Worm (Caenorhabditis elegans) whole organism, L3 larva: ENCODE results near the gene gon-14.

Experiments
- R02D3.7 ChIP-seq: fragments of 150-350 bp; optimal IDR thresholded peaks from 2 replicates; lab custom pipeline; 2014; ENCODE audit warnings: missing biosample characterization, missing genetic modification characterization
- ZK546.5 ChIP-seq: sonication (generic microtip); optimal IDR thresholded peaks from 2 replicates; lab custom pipeline; 2017; ENCODE audit warnings: missing biosample characterization, missing genetic modification characterization
- ama-1 ChIP-seq: fragments of 150-350 bp; optimal IDR thresholded peaks from 2 replicates; lab custom pipeline; 2018
- ceh-82 ChIP-seq: fragments of 150-350 bp; optimal IDR thresholded peaks from 2 replicates; lab custom pipeline; 2014; ENCODE audit warnings: missing biosample characterization, missing genetic modification characterization
- ceh-9 ChIP-seq: sonication (generic microtip); optimal IDR thresholded peaks from 2 replicates; lab custom pipeline; 2018; ENCODE audit warnings: missing biosample characterization, missing genetic modification characterization
- daf-12 ChIP-seq: fragments of 150-350 bp; optimal IDR thresholded peaks from 2 replicates; lab custom pipeline; 2014; ENCODE audit warnings: missing biosample characterization, missing genetic modification reagents, missing genetic modification characterization
- egl-27 ChIP-seq: sonication (generic microtip); optimal IDR thresholded peaks from 4 replicates; lab custom pipeline; 2017; ENCODE audit warnings: missing biosample characterization, missing genetic modification reagents, missing genetic modification characterization
- egl-5 ChIP-seq: fragments of 150-350 bp; optimal IDR thresholded peaks from 2 replicates; lab custom pipeline; 2017; ENCODE audit warnings: missing biosample characterization, missing genetic modification reagents, missing genetic modification characterization, inconsistent platforms
- elt-1 ChIP-seq: fragments of 150-350 bp; optimal IDR thresholded peaks from 2 replicates; lab custom pipeline; 2014; ENCODE audit warnings: missing biosample characterization, missing genetic modification characterization
- elt-2 ChIP-seq: sonication (generic microtip); optimal IDR thresholded peaks from 2 replicates; lab custom pipeline; 2016; ENCODE audit warnings: missing genetic modification reagents, mild to moderate bottlenecking, missing genetic modification characterization, missing compliant biosample characterization
- elt-3 ChIP-seq, 3 experiments: fragments of 150-350 bp in 1 of 3; sonication (generic microtip) in 2 of 3; optimal IDR thresholded peaks; 2 replicates in 2 of 3; 4 replicates in 1 of 3; lab custom pipeline; 2014 to 2017; ENCODE audit warnings: missing biosample characterization in 3 of 3, missing genetic modification characterization in 3 of 3
- eor-1 ChIP-seq, 2 experiments: fragments of 150-350 bp; optimal IDR thresholded peaks; 2 replicates each; lab custom pipeline; 2014 to 2018; ENCODE audit warnings: missing biosample characterization in 2 of 2, missing genetic modification characterization in 2 of 2
- fkh-10 ChIP-seq: sonication (generic microtip); optimal IDR thresholded peaks from 2 replicates; lab custom pipeline; 2017; ENCODE audit warnings: missing biosample characterization, missing genetic modification reagents, missing genetic modification characterization
- fkh-2 ChIP-seq: fragments of 150-350 bp; optimal IDR thresholded peaks from 2 replicates; lab custom pipeline; 2014; ENCODE audit warnings: missing biosample characterization, missing genetic modification reagents, missing genetic modification characterization
- fos-1 ChIP-seq: fragments of 150-350 bp; optimal IDR thresholded peaks from 2 replicates; lab custom pipeline; 2014; ENCODE audit warnings: missing biosample characterization, missing genetic modification characterization
- hmg-11 ChIP-seq: sonication (generic microtip); optimal IDR thresholded peaks from 2 replicates; lab custom pipeline; 2016; ENCODE audit warnings: missing genetic modification characterization, missing compliant biosample characterization
- jun-1 ChIP-seq: fragments of 150-350 bp; optimal IDR thresholded peaks from 2 replicates; lab custom pipeline; 2014; ENCODE audit warnings: missing biosample characterization, missing genetic modification reagents, missing genetic modification characterization
- lin-15B ChIP-seq: fragments of 150-350 bp; optimal IDR thresholded peaks from 2 replicates; lab custom pipeline; 2014; ENCODE audit warnings: missing biosample characterization, missing genetic modification characterization
- lin-39 ChIP-seq: fragments of 150-350 bp; optimal IDR thresholded peaks from 2 replicates; lab custom pipeline; 2018; ENCODE audit warnings: missing biosample characterization, missing genetic modification reagents, missing genetic modification characterization
- lsy-12 ChIP-seq: sonication (generic microtip); optimal IDR thresholded peaks from 2 replicates; lab custom pipeline; 2016; ENCODE audit warnings: mild to moderate bottlenecking, missing genetic modification characterization, missing compliant biosample characterization
- mdl-1 ChIP-seq: fragments of 150-350 bp; optimal IDR thresholded peaks from 2 replicates; lab custom pipeline; 2014; ENCODE audit warnings: missing biosample characterization, missing genetic modification characterization
- mml-1 ChIP-seq: fragments of 150-350 bp; sonication (generic microtip); optimal IDR thresholded peaks from 3 replicates; lab custom pipeline; 2014; ENCODE audit warnings: missing biosample characterization, missing genetic modification characterization
- nfya-1 ChIP-seq: sonication (generic microtip); optimal IDR thresholded peaks from 2 replicates; lab custom pipeline; 2017; ENCODE audit warnings: missing genetic modification characterization, mild to moderate bottlenecking, missing compliant biosample characterization, antibody characterized with exemption, moderate library complexity; ENCODE audit not compliant: insufficient read depth
- nhr-11 ChIP-seq: fragments of 150-350 bp; optimal IDR thresholded peaks from 2 replicates; lab custom pipeline; 2014; ENCODE audit warnings: missing biosample characterization, missing genetic modification characterization
- nhr-12 ChIP-seq: fragments of 150-350 bp; optimal IDR thresholded peaks from 2 replicates; lab custom pipeline; 2014; ENCODE audit warnings: missing biosample characterization, missing genetic modification characterization
- nhr-23 ChIP-seq: fragments of 150-350 bp; optimal IDR thresholded peaks from 2 replicates; lab custom pipeline; 2014; ENCODE audit warnings: missing biosample characterization, missing genetic modification reagents, missing genetic modification characterization
- nhr-237 ChIP-seq: fragments of 150-350 bp; optimal IDR thresholded peaks from 2 replicates; lab custom pipeline; 2014; ENCODE audit warnings: missing biosample characterization, missing genetic modification characterization
- nhr-25 ChIP-seq: sonication (generic microtip); optimal IDR thresholded peaks from 2 replicates; lab custom pipeline; 2017; ENCODE audit warnings: missing biosample characterization, missing genetic modification characterization
- nhr-43 ChIP-seq: sonication (generic microtip); optimal IDR thresholded peaks from 2 replicates; lab custom pipeline; 2016; ENCODE audit warnings: mild to moderate bottlenecking, missing genetic modification characterization, missing compliant biosample characterization; ENCODE audit not compliant: poor library complexity, severe bottlenecking
- nhr-67 ChIP-seq: fragments of 150-350 bp; optimal IDR thresholded peaks from 2 replicates; lab custom pipeline; 2014; ENCODE audit warnings: missing biosample characterization, missing genetic modification characterization
- pha-4 ChIP-seq: fragments of 150-350 bp; optimal IDR thresholded peaks from 2 replicates; lab custom pipeline; 2014; ENCODE audit warnings: missing biosample characterization, missing genetic modification reagents, missing genetic modification characterization
- pqm-1 ChIP-seq: fragments of 150-350 bp; optimal IDR thresholded peaks from 2 replicates; lab custom pipeline; 2017; ENCODE audit warnings: missing biosample characterization, missing genetic modification characterization, inconsistent platforms
- snpc-4 ChIP-seq: fragments of 150-350 bp; optimal IDR thresholded peaks from 2 replicates; lab custom pipeline; 2014; ENCODE audit warnings: missing biosample characterization, missing genetic modification characterization

The gon-14 gene

ce11 chrV:6656451-6657115, 45.6 kb upstream of the gon-14 start, which contains the start of gene snb-1 (continued):
- no peak for TF ChIP-seq ama-1 (lab: Kevin White, UChicago)
- no peak for TF ChIP-seq fkh-2 (tag; lab: Kevin White, UChicago)
- TF ChIP-seq eor-1 (tag; optimal IDR thresholded peaks at IDR 0.05; lab: Kevin White, UChicago): no peak
- TF ChIP-seq daf-12 (tag; lab: Kevin White, UChicago): no peak
- no peak for TF ChIP-seq mml-1
- peak; percentile 68 for TF ChIP-seq nfya-1 (tag; lab: Kevin White, UChicago)
- peak; percentile 80 for TF ChIP-seq nhr-25 (tag; lab: Kevin White, UChicago)
- no peak for TF ChIP-seq nhr-12 (tag; lab: Kevin White, UChicago)
- peak; percentile 6 for TF ChIP-seq snpc-4
- TF ChIP-seq elt-3 (tag; optimal IDR thresholded peaks at IDR 0.05; lab: Kevin White, UChicago): no peak
- peak; percentile 29 for TF ChIP-seq lin-39 (tag; lab: Kevin White, UChicago)
- peak; percentile 34 for TF ChIP-seq lsy-12 (tag; lab: Kevin White, UChicago)
- peak; percentile 42 for TF ChIP-seq jun-1 (tag; lab: Kevin White, UChicago)
- no peak for TF ChIP-seq hmg-11 (tag; lab: Kevin White, UChicago)
- TF ChIP-seq pha-4 (tag; lab: Kevin White, UChicago): peak; percentile 69
- peak; percentile 35 for TF ChIP-seq egl-5
- no peak for TF ChIP-seq fkh-10 (GFP tag; lab: Kevin White, UChicago)
- no peak for TF ChIP-seq nhr-67 (tag; lab: Kevin White, UChicago)
- TF ChIP-seq pqm-1: peak; percentile 54

DNA sequence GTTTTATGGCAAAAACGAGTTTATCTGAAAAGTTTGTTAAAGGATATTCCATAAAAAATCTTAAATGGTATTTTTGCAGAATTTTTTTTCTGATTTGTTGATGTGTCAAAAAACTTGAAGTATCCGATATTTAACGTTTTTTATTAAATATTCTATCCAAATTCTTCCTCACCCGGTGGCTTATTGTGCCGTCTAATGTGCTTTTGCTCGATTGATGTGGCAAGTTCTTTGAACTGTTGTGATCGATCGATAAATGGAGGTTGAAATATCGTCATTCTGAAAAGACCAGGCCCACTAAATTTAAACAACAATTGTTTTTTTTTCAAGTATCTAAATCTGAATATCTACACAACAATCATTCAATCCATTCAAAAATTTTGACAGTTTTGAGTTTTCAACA, 44.2 kb upstream of the gon-14 start, which contains the start of gene syx-18:
TSS of gene syx-18 (minus strand) at position 276 of the 400 bp plus-strand sequence.
- no peak for TF ChIP-seq eor-1 (tag; optimal IDR thresholded peaks at IDR 0.05; lab: Kevin White, UChicago)
- no peak for TF ChIP-seq fkh-2 (tag; lab: Kevin White, UChicago)
- no peak for TF ChIP-seq nhr-67 (tag; lab: Kevin White, UChicago)
- peak; percentile 62 for TF ChIP-seq ama-1 (lab: Kevin White, UChicago)
- TF ChIP-seq mml-1: no peak

- no peak for TF ChIP-seq fkh-10 (GFP tag; lab: Kevin White, UChicago)
These were observed 41.1 kb upstream of the gon-14 start, which contains the start of gene T10H9.8 for ce11 chrV:6652051-6652450. TSS of gene T10H9.8 (plus strand) at chrV:6652351.

DNA sequence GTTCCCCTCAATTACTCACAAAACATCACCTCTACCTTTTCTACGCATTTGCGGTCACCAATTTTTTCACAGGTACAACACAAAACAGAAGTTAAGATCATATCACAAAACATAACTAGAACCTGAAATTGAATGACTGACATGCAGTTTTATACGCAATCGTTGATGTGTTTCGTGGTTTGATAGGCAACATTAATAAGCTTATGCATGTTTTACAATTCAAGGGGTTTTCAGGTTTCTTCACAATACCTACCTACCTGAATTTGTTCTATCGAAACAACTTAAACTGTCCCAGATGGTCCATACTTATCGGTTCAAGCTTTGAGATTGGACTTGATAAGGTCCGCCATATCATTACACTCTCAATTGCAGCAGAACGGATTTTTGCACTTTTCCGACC, 39.5 kb upstream of the gon-14 start:
- TF ChIP-seq elt-3 (tag; optimal IDR thresholded peaks at IDR 0.05; lab: Kevin White, UChicago) (no peak), R02D3.7 (tag; lab: Kevin White, UChicago) (no peak), nfya-1 (tag; lab: Kevin White, UChicago) (no peak), mml-1 (no peak), nhr-11 (tag; lab: Kevin White, UChicago) (no peak), eor-1 (tag; optimal IDR thresholded peaks at IDR 0.05; lab: Kevin White, UChicago) (no peak)

DNA sequence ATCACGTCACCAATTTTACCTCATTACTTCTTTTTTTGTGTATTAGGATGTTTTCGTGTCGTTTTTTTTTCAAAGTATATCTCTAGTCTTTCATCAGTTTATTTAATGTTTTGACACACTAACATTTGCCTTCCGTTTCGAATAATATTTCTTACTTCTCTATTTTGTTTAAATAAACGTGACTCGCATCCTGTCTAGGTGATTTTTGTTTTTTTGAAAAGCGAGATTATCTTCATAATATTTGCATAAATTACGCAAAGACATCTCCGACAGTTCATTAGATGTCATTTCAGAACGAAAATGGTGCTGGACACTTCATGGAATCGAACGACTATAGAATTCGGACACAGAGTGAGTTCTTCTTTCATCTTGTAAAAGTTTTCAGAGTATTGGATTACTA, 38.4 kb upstream of the gon-14 start, which contains the start of gene T10H9.1:
TSS of gene T10H9.1 (plus strand) at position 301 of the 400 bp plus-strand sequence.
- no peak for TF ChIP-seq mdl-1 (tag; lab: Kevin White, UChicago)
- TF ChIP-seq ceh-9 (tag; lab: Kevin White, UChicago): no peak
- TF ChIP-seq lsy-12 (tag; lab: Kevin White, UChicago): no peak
- TF ChIP-seq nhr-237 (tag; lab: Kevin White, UChicago): no peak
- no peak for TF ChIP-seq elt-2 (tag; lab: Kevin White, UChicago)
- TF ChIP-seq ZK546.5 (tag; lab: Kevin White, UChicago): no peak
- TF ChIP-seq R02D3.7 (tag; lab: Kevin White, UChicago): no peak
- TF ChIP-seq ceh-82 (tag; lab: Kevin White, UChicago): no peak

- TF ChIP-seq ZK546.5 (tag; lab: Kevin White, UChicago) (no peak), pqm-1 (no peak), ama-1 (lab: Kevin White, UChicago) (no peak), elt-1 (tag; lab: Kevin White, UChicago) (no peak), nhr-23 (no peak), lin-15B (tag; lab: Kevin White, UChicago) (no peak), fkh-10 (GFP tag; lab: Kevin White, UChicago) (no peak), fos-1 (tag; lab: Kevin White, UChicago) (no peak), egl-27 (tag; lab: Kevin White, UChicago) (no peak), nhr-237 (tag; lab: Kevin White, UChicago) (no peak), nhr-43 (tag; lab: Kevin White, UChicago) (no peak), elt-3 (tag; optimal IDR thresholded peaks at IDR 0.05; lab: Kevin White, UChicago) (no peak)
These were observed 34.9 kb upstream of the gon-14 start for ce11 chrV:6645810-6646209.
